Fruit fly (Drosophila melanogaster) whole organism, embryonic: ENCODE measurements around the gene Vinc.

Experiments used
- CG8089 ChIP-seq: fragments of 200-800 bp; sonication (Bioruptor generic); optimal IDR thresholded peaks from 3 replicates; lab custom pipeline; 2016; ENCODE audit warnings: missing biosample characterization, missing genetic modification characterization
- Taf1 ChIP-seq: fragments of 200-800 bp; sonication (Bioruptor generic); IDR thresholded peaks from 2 replicates; pipeline ENCODE4 v1.3.6; 2022; ENCODE audit warnings: missing biosample characterization, missing genetic modification characterization

DNA sequence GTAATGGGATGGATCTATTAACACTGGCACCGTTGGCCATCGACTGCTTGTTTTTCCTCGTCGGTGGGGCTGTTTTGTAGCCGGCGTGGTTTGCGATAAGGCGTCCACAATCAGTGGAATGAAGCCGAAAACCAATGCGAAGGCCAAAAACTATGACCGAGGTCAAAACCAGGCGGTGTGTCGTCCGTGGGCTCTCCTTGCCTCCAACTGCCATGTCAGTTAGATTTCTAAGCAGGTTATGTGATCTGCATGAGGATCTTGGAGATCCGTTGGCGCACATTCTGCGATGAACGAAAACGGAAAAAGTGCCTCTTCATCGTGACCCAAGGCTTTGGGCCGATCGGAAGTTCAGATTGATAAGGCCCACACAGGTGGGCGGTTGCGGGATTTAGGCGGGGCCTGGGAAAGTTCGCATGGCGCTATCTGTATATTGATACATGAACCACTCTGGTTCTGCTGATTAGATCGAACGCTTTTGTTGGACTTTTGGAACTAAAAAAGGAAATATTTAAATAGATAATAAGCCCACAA is 47.0 kb downstream of the Vinc start, which contains the start of gene Cyp4d14:
- TF ChIP-seq CG8089 (no peak), Taf1 (GFP tag; lab: Robert Waterston, UW) (no peak)
